Fruit fly (Drosophila melanogaster) whole organism, embryonic: ENCODE data around the gene CG43137.

Experiments
- Asciz ChIP-seq: fragments of 200-800 bp; sonication (Bioruptor generic); optimal IDR thresholded peaks from 2 replicates; lab custom pipeline; 2017; ENCODE audit warnings: missing biosample characterization, mild to moderate bottlenecking, missing genetic modification characterization, missing genetic modification reagents
- B-H1 ChIP-seq: fragments of 200-800 bp; sonication (Bioruptor generic); IDR thresholded peaks from 3 replicates; pipeline ENCODE4 v1.3.6; 2022; ENCODE audit warnings: missing biosample characterization, missing genetic modification characterization
- CG10147 ChIP-seq: fragments of 200-800 bp; sonication (Bioruptor generic); optimal IDR thresholded peaks from 2 replicates; lab custom pipeline; 2019; ENCODE audit warnings: missing biosample characterization, mild to moderate bottlenecking, missing genetic modification characterization, moderate library complexity
- CG12744 ChIP-seq: fragments of 200-800 bp; sonication (Bioruptor generic); optimal IDR thresholded peaks from 2 replicates; lab custom pipeline; 2016; ENCODE audit warnings: missing biosample characterization, missing genetic modification characterization
- CG12942 ChIP-seq: fragments of 200-800 bp; sonication (Bioruptor generic); optimal IDR thresholded peaks from 3 replicates; lab custom pipeline; 2016; ENCODE audit warnings: missing biosample characterization, missing genetic modification characterization
- CG14667 ChIP-seq: fragments of 200-800 bp; sonication (Bioruptor generic); IDR thresholded peaks from 2 replicates; pipeline ENCODE4 v1.3.6; 2022; ENCODE audit warnings: missing biosample characterization, missing genetic modification characterization
- CG1602 ChIP-seq: fragments of 200-800 bp; sonication (Bioruptor generic); optimal IDR thresholded peaks from 3 replicates; lab custom pipeline; 2016; ENCODE audit warnings: missing biosample characterization, missing genetic modification characterization
- CG18619 ChIP-seq: fragments of 200-800 bp; sonication (Bioruptor generic); optimal IDR thresholded peaks from 3 replicates; lab custom pipeline; 2017; ENCODE audit warnings: missing biosample characterization, mild to moderate bottlenecking, missing genetic modification characterization
- CG2875 ChIP-seq: fragments of 200-800 bp; sonication (Bioruptor generic); optimal IDR thresholded peaks from 2 replicates; lab custom pipeline; 2017; ENCODE audit warnings: missing biosample characterization, mild to moderate bottlenecking, missing genetic modification characterization, missing genetic modification reagents
- CG31388 ChIP-seq: fragments of 200-800 bp; sonication (Bioruptor generic); optimal IDR thresholded peaks from 2 replicates; lab custom pipeline; 2016; ENCODE audit warnings: missing biosample characterization, missing genetic modification characterization
- CG4707 ChIP-seq: fragments of 200-800 bp; sonication (Bioruptor generic); optimal IDR thresholded peaks from 2 replicates; lab custom pipeline; 2018; ENCODE audit warnings: missing biosample characterization, mild to moderate bottlenecking, missing genetic modification characterization, moderate library complexity
- CG7372 ChIP-seq: fragments of 200-800 bp; sonication (Bioruptor generic); IDR thresholded peaks from 2 replicates; pipeline ENCODE4 v1.3.6; 2022; ENCODE audit warnings: missing biosample characterization, missing genetic modification characterization
- CG7839 ChIP-seq: fragments of 200-800 bp; sonication (Bioruptor generic); optimal IDR thresholded peaks from 3 replicates; lab custom pipeline; 2018; ENCODE audit warnings: missing biosample characterization, mild to moderate bottlenecking, missing genetic modification characterization, moderate library complexity
- CG7987 ChIP-seq: fragments of 200-800 bp; sonication (Bioruptor generic); optimal IDR thresholded peaks from 2 replicates; lab custom pipeline; 2018; ENCODE audit warnings: missing biosample characterization, mild to moderate bottlenecking, missing genetic modification characterization, moderate library complexity
- CG8290 ChIP-seq, 3 experiments: fragments of 200-800 bp; sonication (Bioruptor generic); optimal IDR thresholded peaks; 2 replicates each; lab custom pipeline; 2016 to 2019; ENCODE audit warnings: missing biosample characterization in 3 of 3, missing genetic modification characterization in 3 of 3, mild to moderate bottlenecking in 2 of 3, moderate library complexity in 1 of 3
- CG9797 ChIP-seq: fragments of 200-800 bp; sonication (Bioruptor generic); optimal IDR thresholded peaks from 3 replicates; lab custom pipeline; 2018; ENCODE audit warnings: missing biosample characterization, mild to moderate bottlenecking, missing genetic modification characterization
- CTCF ChIP-seq: fragments of 200-800 bp; sonication (Bioruptor generic); optimal IDR thresholded peaks from 2 replicates; lab custom pipeline; 2017; ENCODE audit warnings: missing biosample characterization, mild to moderate bottlenecking, missing genetic modification characterization, moderate library complexity
- D ChIP-seq, 2 experiments: fragments of 200-800 bp in 1 of 2; fragments of >200 bp in 1 of 2; sonication (Bioruptor generic) in 1 of 2; optimal IDR thresholded peaks; 2 replicates in 1 of 2; 3 replicates in 1 of 2; lab custom pipeline; 2017; ENCODE audit warnings: mild to moderate bottlenecking in 1 of 2, missing biosample characterization in 1 of 2, missing genetic modification characterization in 1 of 2, missing genetic modification reagents in 1 of 2
- Gsc ChIP-seq: fragments of 200-800 bp; sonication (Bioruptor generic); IDR thresholded peaks from 2 replicates; pipeline ENCODE4 v1.3.6; 2022; ENCODE audit warnings: missing biosample characterization, missing genetic modification characterization
- H15 ChIP-seq: fragments of 200-800 bp; sonication (Bioruptor generic); IDR thresholded peaks from 3 replicates; pipeline ENCODE4 v1.3.6; 2022; ENCODE audit warnings: missing biosample characterization, missing genetic modification characterization
- HLH3B ChIP-seq: fragments of 200-800 bp; sonication (Bioruptor generic); IDR thresholded peaks from 2 replicates; pipeline ENCODE4 v1.3.6; 2022; ENCODE audit warnings: missing biosample characterization, missing genetic modification characterization
- Hr39 ChIP-seq: fragments of >200 bp; optimal IDR thresholded peaks from 2 replicates; lab custom pipeline; 2017
- Kr ChIP-seq: fragments of 200-800 bp; sonication (Bioruptor generic); optimal IDR thresholded peaks from 2 replicates; lab custom pipeline; 2017; ENCODE audit warnings: missing biosample characterization, mild to moderate bottlenecking, missing genetic modification characterization
- Med ChIP-seq: fragments of 200-800 bp; sonication (Bioruptor generic); peaks from one replicate; lab custom pipeline; 2016; ENCODE audit warnings: missing biosample characterization, missing genetic modification characterization, mild to moderate bottlenecking, inconsistent platforms, moderate library complexity
- Mes4 ChIP-seq: fragments of 200-800 bp; sonication (Bioruptor generic); optimal IDR thresholded peaks from 2 replicates; lab custom pipeline; 2016; ENCODE audit warnings: missing biosample characterization, missing genetic modification characterization
- NK7.1 ChIP-seq: fragments of 200-800 bp; sonication (Bioruptor generic); optimal IDR thresholded peaks from 3 replicates; lab custom pipeline; 2016; ENCODE audit warnings: missing biosample characterization, missing genetic modification characterization
- Nf-YB ChIP-seq: fragments of 200-800 bp; sonication (Bioruptor generic); optimal IDR thresholded peaks from 3 replicates; lab custom pipeline; 2019; ENCODE audit warnings: missing biosample characterization, mild to moderate bottlenecking, missing genetic modification characterization, moderate library complexity
- Trl ChIP-seq, 3 experiments: fragments of >200 bp in 2 of 3; fragments of 200-800 bp in 1 of 3; sonication (Bioruptor generic) in 1 of 3; optimal IDR thresholded peaks; 2 replicates in 1 of 3; 3 replicates in 2 of 3; lab custom pipeline; 2016 to 2017; ENCODE audit warnings: missing biosample characterization in 1 of 3, missing genetic modification characterization in 1 of 3
- Usf ChIP-seq: fragments of 200-800 bp; sonication (Bioruptor generic); optimal IDR thresholded peaks from 2 replicates; lab custom pipeline; 2017; ENCODE audit warnings: missing genotype, missing biosample characterization, missing genetic modification characterization
- ap ChIP-seq: fragments of 200-800 bp; sonication (Bioruptor generic); IDR thresholded peaks from 2 replicates; pipeline ENCODE4 v1.3.6; 2022; ENCODE audit warnings: missing biosample characterization, missing genetic modification characterization
- ato ChIP-seq: fragments of 200-800 bp; sonication (Bioruptor generic); IDR thresholded peaks from 2 replicates; pipeline ENCODE4 v1.3.6; 2022; ENCODE audit warnings: missing biosample characterization, missing genetic modification characterization; ENCODE audit not compliant: partially characterized antibody
- btn ChIP-seq: fragments of 200-800 bp; sonication (Bioruptor generic); optimal IDR thresholded peaks from 2 replicates; lab custom pipeline; 2016; ENCODE audit warnings: missing biosample characterization, missing genetic modification characterization
- chn ChIP-seq: fragments of 200-800 bp; sonication (Bioruptor generic); optimal IDR thresholded peaks from 2 replicates; lab custom pipeline; 2016; ENCODE audit warnings: missing biosample characterization, missing genetic modification characterization
- croc ChIP-seq: fragments of 200-800 bp; sonication (Bioruptor generic); conservative IDR thresholded peaks from 3 replicates; pipeline ENCODE4 v1.3.6; 2022; ENCODE audit warnings: missing biosample characterization, missing genetic modification characterization
- dimm ChIP-seq: fragments of 200-800 bp; sonication (Bioruptor generic); IDR thresholded peaks from 2 replicates; pipeline ENCODE4 v1.3.6; 2022; ENCODE audit warnings: missing biosample characterization, missing genetic modification characterization
- gce ChIP-seq: fragments of 200-800 bp; sonication (Bioruptor generic); IDR thresholded peaks from 3 replicates; pipeline ENCODE4 v1.3.6; 2022; ENCODE audit warnings: missing biosample characterization, missing genetic modification characterization
- hb ChIP-seq: fragments of 200-800 bp; sonication (Bioruptor generic); IDR thresholded peaks from 3 replicates; pipeline ENCODE4 v1.3.6; 2022; ENCODE audit warnings: missing biosample characterization, missing genetic modification characterization; ENCODE audit not compliant: partially characterized antibody
- knrl ChIP-seq: fragments of 200-800 bp; sonication (Bioruptor generic); IDR thresholded peaks from 3 replicates; pipeline ENCODE4 v1.3.6; 2022; ENCODE audit warnings: missing biosample characterization, missing genetic modification characterization; ENCODE audit not compliant: partially characterized antibody
- lilli ChIP-seq: fragments of 200-800 bp; sonication (Bioruptor generic); optimal IDR thresholded peaks from 3 replicates; lab custom pipeline; 2016; ENCODE audit warnings: missing biosample characterization, missing genetic modification characterization
- lola ChIP-seq, 3 experiments: fragments of >200 bp in 2 of 3; fragments of 200-800 bp in 1 of 3; sonication (Bioruptor generic) in 1 of 3; optimal IDR thresholded peaks; 2 replicates each; lab custom pipeline; 2017 to 2019; ENCODE audit warnings: missing biosample characterization in 3 of 3, missing genetic modification characterization in 3 of 3, mild to moderate bottlenecking in 1 of 3, moderate library complexity in 1 of 3
- nerfin-1 ChIP-seq: fragments of 200-800 bp; sonication (Bioruptor generic); optimal IDR thresholded peaks from 3 replicates; lab custom pipeline; 2019; ENCODE audit warnings: missing biosample characterization, mild to moderate bottlenecking, missing genetic modification characterization, moderate library complexity
- nmo ChIP-seq: fragments of 200-800 bp; sonication (Bioruptor generic); optimal IDR thresholded peaks from 2 replicates; lab custom pipeline; 2018; ENCODE audit warnings: missing biosample characterization, mild to moderate bottlenecking, missing genetic modification characterization, moderate library complexity
- row ChIP-seq: fragments of 200-800 bp; sonication (Bioruptor generic); IDR thresholded peaks from 3 replicates; pipeline ENCODE4 v1.3.6; 2022; ENCODE audit warnings: missing biosample characterization, missing genetic modification characterization
- sqz ChIP-seq: fragments of 200-800 bp; sonication (Bioruptor generic); optimal IDR thresholded peaks from 3 replicates; lab custom pipeline; 2018; ENCODE audit warnings: missing biosample characterization, mild to moderate bottlenecking, missing genetic modification characterization
- sr ChIP-seq: fragments of 200-800 bp; sonication (Bioruptor generic); IDR thresholded peaks from 3 replicates; pipeline ENCODE4 v1.3.6; 2022; ENCODE audit warnings: missing biosample characterization, missing genetic modification characterization
- stc ChIP-seq: fragments of 200-800 bp; sonication (Bioruptor generic); IDR thresholded peaks from 2 replicates; pipeline ENCODE4 v1.3.6; 2022; ENCODE audit warnings: missing biosample characterization, missing genetic modification characterization
- sug ChIP-seq: fragments of 200-800 bp; optimal IDR thresholded peaks from 2 replicates; lab custom pipeline; 2019; ENCODE audit warnings: missing biosample characterization, mild to moderate bottlenecking, missing genetic modification characterization, moderate library complexity
- tgo ChIP-seq: fragments of 200-800 bp; sonication (Bioruptor generic); IDR thresholded peaks from 3 replicates; pipeline ENCODE4 v1.3.6; 2022; ENCODE audit warnings: missing biosample characterization, missing genetic modification characterization
- wdn ChIP-seq: fragments of 200-800 bp; sonication (Bioruptor generic); IDR thresholded peaks from 2 replicates; pipeline ENCODE4 v1.3.6; 2022; ENCODE audit warnings: missing biosample characterization, missing genetic modification characterization

Gene CG43137

dm6 chrX:5886764-5887555, 22.0 kb upstream of the CG43137 start (continued):
- TF ChIP-seq Med (peak; percentile 85), HLH3B (GFP tag; lab: Robert Waterston, UW) (no peak), row (GFP tag; lab: Robert Waterston, UW) (peak; percentile 62; the same call in 2 of the 3 replicates), sqz (GFP tag; lab: Kevin White, UChicago) (no peak), CG9797 (no peak), Asciz (GFP tag; lab: Kevin White, UChicago) (no peak), CTCF (GFP tag; lab: Kevin White, UChicago) (no peak), knrl (GFP tag; lab: Robert Waterston, UW) (no peak), CG10147 (no peak), NK7.1 (GFP tag; lab: Kevin White, UChicago) (no peak), Trl (optimal IDR thresholded peaks at IDR 0.05; lab: Kevin White, UChicago) (peak; percentile 76 to 92), Trl (GFP tag; optimal IDR thresholded peaks at IDR 0.05; lab: Kevin White, UChicago) (no peak), lola (GFP tag; optimal IDR thresholded peaks at IDR 0.05; lab: Kevin White, UChicago) (peak in 1 of 3 experiments; percentile 30), chn (GFP tag; lab: Kevin White, UChicago) (peak; percentile 2), CG4707 (GFP tag; lab: Kevin White, UChicago) (no peak), nerfin-1 (tag; lab: Kevin White, UChicago) (no peak), CG12942 (no peak), CG18619 (GFP tag; lab: Kevin White, UChicago) (peak; percentile 8), sug (tag; lab: Kevin White, UChicago) (no peak), CG1602 (no peak), sr (GFP tag; lab: Robert Waterston, UW) (peak; percentile 46; the same call in 2 of the 3 replicates), gce (GFP tag; lab: Robert Waterston, UW) (0 out of 3 replicates have a peak, but pooled peaks have one; percentile 13), CG2875 (GFP tag; lab: Kevin White, UChicago) (no peak), stc (GFP tag; lab: Robert Waterston, UW) (no peak), CG8290 (GFP tag; optimal IDR thresholded peaks at IDR 0.05; lab: Kevin White, UChicago) (peak; percentile 13), CG8290 (tag; optimal IDR thresholded peaks at IDR 0.05; lab: Kevin White, UChicago) (peak in 1 of 2 experiments; percentile 16), B-H1 (no peak), nmo (peak; percentile 17), Usf (GFP tag; lab: Kevin White, UChicago) (no peak), lilli (no peak), Nf-YB (GFP tag; lab: Kevin White, UChicago) (no peak), CG14667 (GFP tag; lab: Robert Waterston, UW) (no peak), tgo (no peak), wdn (GFP tag; lab: Robert Waterston, UW) (no peak), ato (GFP tag; lab: Robert Waterston, UW) (no peak), CG7839 (tag; lab: Kevin White, UChicago) (peak; percentile 18), CG12744 (GFP tag; lab: Kevin White, UChicago) (no peak), hb (GFP tag; lab: Robert Waterston, UW) (no peak), Gsc (GFP tag; lab: Robert Waterston, UW) (no peak), dimm (GFP tag; lab: Robert Waterston, UW) (no peak), H15 (GFP tag; lab: Robert Waterston, UW) (no peak), ap (GFP tag; lab: Robert Waterston, UW) (no peak), croc (GFP tag; lab: Robert Waterston, UW) (no peak), Kr (GFP tag; lab: Kevin White, UChicago) (no peak), CG31388 (GFP tag; lab: Kevin White, UChicago) (no peak), Mes4 (no peak), CG7987 (no peak), D (optimal IDR thresholded peaks at IDR 0.05; lab: Kevin White, UChicago) (no peak), D (GFP tag; optimal IDR thresholded peaks at IDR 0.05; lab: Kevin White, UChicago) (no peak), btn (GFP tag; lab: Kevin White, UChicago) (no peak), Hr39 (no peak), CG7372 (no peak)
